Worm (Caenorhabditis elegans) whole organism, L4/young adult: ENCODE measurements around the gene srw-76.

Source experiments
- W03F9.2 ChIP-seq: fragments of 150-350 bp; optimal IDR thresholded peaks from 2 replicates; lab custom pipeline; 2014; ENCODE audit warnings: missing biosample characterization, missing genetic modification characterization
- dao-5 ChIP-seq: sonication (generic microtip); optimal IDR thresholded peaks from 2 replicates; lab custom pipeline; 2016; ENCODE audit warnings: missing genotype, missing genetic modification characterization, moderate library complexity, missing compliant biosample characterization
- him-1 ChIP-seq: sonication (generic microtip); optimal IDR thresholded peaks from 2 replicates; lab custom pipeline; 2016; ENCODE audit warnings: missing genotype, missing genetic modification reagents, missing genetic modification characterization, missing compliant biosample characterization

The srw-76 gene

DNA sequence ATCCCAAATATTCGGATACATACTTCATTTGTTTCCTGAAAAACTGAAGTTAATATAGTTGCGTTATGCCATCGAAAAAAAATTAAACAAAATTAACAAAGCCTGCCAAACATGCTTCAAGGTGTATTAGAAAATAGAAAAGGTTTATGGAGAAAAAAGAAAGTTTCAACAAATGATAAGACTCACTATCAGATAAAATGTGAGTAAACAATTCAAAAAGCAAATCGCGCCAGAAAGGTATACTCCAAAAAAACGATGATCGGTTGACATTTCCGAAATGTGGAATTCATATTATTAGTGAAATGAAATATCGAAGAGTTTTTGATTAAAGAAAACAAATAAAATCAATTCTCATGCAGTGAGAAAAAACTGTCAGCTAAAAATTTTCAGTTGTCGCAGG lies 17.2 kb downstream of the srw-76 start, which contains the start of gene Y70C5A.3:
Y70C5A.3 (minus strand) TSS at position 50 of the 400 bp plus-strand sequence.
- TF ChIP-seq dao-5 (tag; lab: Kevin White, UChicago) (no peak), W03F9.2 (tag; lab: Kevin White, UChicago) (no peak), him-1 (no peak)

- TF ChIP-seq W03F9.2 (tag; lab: Kevin White, UChicago), result no peak
- no peak for TF ChIP-seq dao-5 (tag; lab: Kevin White, UChicago)
- TF ChIP-seq him-1, result no peak
Measured at ce11 chrV:16617462-16617861, 20.6 kb downstream of the srw-76 start, which contains the start of gene Y70C5A.4. TSS of gene Y70C5A.4 (plus strand) at chrV:16617762.

DNA sequence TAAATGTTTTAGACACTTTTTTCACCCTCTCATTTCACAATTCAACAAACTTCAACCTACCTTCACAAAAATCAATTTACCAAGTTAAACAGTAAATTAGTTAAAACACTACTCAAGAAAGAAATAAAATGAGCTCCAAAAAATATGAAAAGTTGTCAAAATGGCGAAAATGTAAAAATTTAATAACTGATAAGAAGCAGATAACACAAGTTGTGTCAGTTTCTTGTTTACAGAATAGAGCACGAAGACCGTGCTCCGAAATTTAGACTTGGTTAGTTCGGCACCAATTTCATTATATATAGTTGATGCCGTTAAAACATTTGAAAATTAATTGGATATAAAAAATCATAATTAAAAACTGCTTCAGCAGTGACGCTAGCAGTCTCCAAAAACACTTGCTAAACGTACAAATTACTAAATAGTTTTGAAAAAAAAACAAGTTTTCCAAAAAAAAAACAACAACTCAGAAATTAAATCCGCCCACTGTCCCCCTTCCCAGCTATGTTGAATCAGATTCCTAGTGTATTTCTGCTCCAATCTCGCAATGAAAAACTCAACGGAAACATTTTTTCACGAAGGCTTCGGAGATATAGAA lies 27.2 kb downstream of the srw-76 start, which contains the start of gene srw-54:
srw-54 (plus strand) TSS at position 545 of the 595 bp plus-strand sequence.
- TF ChIP-seq him-1 (no peak), dao-5 (tag; lab: Kevin White, UChicago) (no peak), W03F9.2 (tag; lab: Kevin White, UChicago) (no peak)

ce11 chrV:16610094-16610493 lies 28.0 kb downstream of the srw-76 start:
- TF ChIP-seq W03F9.2 (tag; lab: Kevin White, UChicago), result no peak
- no peak for TF ChIP-seq him-1
- TF ChIP-seq dao-5 (tag; lab: Kevin White, UChicago), result no peak

ce11 chrV:16608478-16608877 lies 29.6 kb downstream of the srw-76 start:
- TF ChIP-seq W03F9.2 (tag; lab: Kevin White, UChicago) (no peak), him-1 (no peak), dao-5 (tag; lab: Kevin White, UChicago) (no peak)

ce11 chrV:16606313-16606712 lies 31.8 kb downstream of the srw-76 start, which contains the start of gene Y32B12C.1:
TSS of gene Y32B12C.1 (plus strand) at chrV:16606613.
- TF ChIP-seq him-1, result no peak
- no peak for TF ChIP-seq W03F9.2 (tag; lab: Kevin White, UChicago)
- no peak for TF ChIP-seq dao-5 (tag; lab: Kevin White, UChicago)

ce11 chrV:16605463-16605862 lies 32.6 kb downstream of the srw-76 start:
- TF ChIP-seq W03F9.2 (tag; lab: Kevin White, UChicago) (no peak), him-1 (no peak), dao-5 (tag; lab: Kevin White, UChicago) (no peak)

DNA sequence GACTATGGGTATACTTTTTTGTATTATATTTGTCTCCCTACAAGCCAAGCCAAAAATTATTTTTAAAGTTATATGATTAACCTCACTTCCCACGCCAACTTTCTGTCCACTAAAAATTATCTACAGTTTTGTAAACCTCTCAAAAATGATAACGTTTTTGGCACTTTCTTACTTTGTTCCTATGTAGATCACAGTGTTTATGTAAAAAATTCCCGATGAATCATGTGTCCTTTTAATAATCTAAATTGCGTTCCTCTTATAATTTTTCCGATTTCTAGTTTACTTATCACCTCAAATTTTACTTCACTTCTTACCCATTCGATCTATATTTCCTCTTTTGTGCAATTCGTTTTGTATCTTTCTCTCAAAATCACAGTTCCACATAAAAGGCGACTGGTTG lies 33.8 kb downstream of the srw-76 start:
- TF ChIP-seq W03F9.2 (tag; lab: Kevin White, UChicago) (no peak), him-1 (no peak), dao-5 (tag; lab: Kevin White, UChicago) (no peak)

DNA sequence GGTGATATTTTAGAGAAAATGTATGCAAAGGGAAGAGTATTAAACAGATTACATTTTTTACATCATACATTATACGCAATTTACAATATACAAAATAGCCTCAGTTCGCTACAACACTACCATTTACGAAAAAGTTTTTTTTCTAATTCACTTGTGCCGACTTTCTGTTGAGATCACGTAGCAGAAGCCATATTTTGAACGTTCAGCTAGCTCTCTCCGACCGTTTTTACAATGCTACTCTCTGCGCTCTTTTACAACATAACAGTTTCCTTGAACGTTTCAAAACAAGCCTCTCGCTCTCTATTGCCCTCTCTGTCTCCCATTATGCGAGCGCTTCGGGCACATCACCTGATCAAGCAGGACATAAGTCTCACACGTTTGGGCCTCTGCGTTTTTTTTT lies 35.0 kb downstream of the srw-76 start, which contains the start of gene T03E6.8:
T03E6.8 (minus strand) TSS at position 101 of the 400 bp plus-strand sequence.
- TF ChIP-seq dao-5 (tag; lab: Kevin White, UChicago) (no peak), him-1 (no peak), W03F9.2 (tag; lab: Kevin White, UChicago) (no peak)

DNA sequence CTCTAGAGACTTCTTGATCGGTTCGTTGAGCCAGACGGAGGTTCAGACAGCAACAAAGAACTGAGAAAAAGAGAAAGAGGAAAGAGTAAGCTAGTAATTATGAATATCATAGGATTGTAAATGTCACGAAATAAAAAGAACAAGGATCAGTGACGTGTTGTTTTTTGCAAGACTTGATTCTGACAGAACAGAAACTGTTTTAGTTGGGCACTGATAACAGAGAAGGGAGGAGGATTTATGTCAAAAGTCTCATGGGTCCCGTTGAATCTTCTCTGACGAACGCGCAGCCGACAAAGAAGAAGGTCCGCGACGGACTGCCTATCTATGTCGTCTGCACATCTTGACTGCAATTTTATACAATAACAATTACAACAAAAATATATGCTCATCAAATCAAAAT lies 37.5 kb downstream of the srw-76 start, which contains the start of gene T03E6.9:
T03E6.9 (minus strand) TSS at position 101 of the 400 bp plus-strand sequence.
- TF ChIP-seq dao-5 (tag; lab: Kevin White, UChicago) (no peak), W03F9.2 (tag; lab: Kevin White, UChicago) (no peak), him-1 (no peak)

- TF ChIP-seq dao-5 (tag; lab: Kevin White, UChicago) (no peak), him-1 (no peak), W03F9.2 (tag; lab: Kevin White, UChicago) (no peak)
Measured at ce11 chrV:16599835-16600234, 38.3 kb downstream of the srw-76 start.

DNA sequence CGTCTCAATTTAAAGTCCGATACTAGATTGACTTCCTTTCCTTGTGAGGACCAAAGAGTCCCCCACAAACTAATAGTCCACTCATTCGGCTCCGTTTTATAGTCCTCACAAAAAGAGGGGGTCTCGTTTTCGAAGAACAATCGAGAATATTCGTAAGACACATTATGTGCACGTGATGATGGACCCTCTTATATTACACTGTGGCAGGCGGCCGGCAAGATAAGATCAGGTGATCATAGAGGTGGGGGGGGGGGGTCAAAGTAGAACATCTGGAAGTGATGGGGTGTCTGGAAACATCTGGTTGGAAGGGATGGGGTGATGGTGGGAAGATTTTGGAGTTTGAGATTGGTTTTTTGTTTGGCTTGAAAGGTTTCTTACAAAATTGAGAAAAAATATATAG lies 39.7 kb downstream of the srw-76 start:
- no peak for TF ChIP-seq him-1
- TF ChIP-seq dao-5 (tag; lab: Kevin White, UChicago), result no peak
- TF ChIP-seq W03F9.2 (tag; lab: Kevin White, UChicago), result no peak

- no peak for TF ChIP-seq W03F9.2 (tag; lab: Kevin White, UChicago)
- no peak for TF ChIP-seq dao-5 (tag; lab: Kevin White, UChicago)
- TF ChIP-seq him-1, result no peak
Measured at ce11 chrV:16596102-16596501, 42.0 kb downstream of the srw-76 start.

DNA sequence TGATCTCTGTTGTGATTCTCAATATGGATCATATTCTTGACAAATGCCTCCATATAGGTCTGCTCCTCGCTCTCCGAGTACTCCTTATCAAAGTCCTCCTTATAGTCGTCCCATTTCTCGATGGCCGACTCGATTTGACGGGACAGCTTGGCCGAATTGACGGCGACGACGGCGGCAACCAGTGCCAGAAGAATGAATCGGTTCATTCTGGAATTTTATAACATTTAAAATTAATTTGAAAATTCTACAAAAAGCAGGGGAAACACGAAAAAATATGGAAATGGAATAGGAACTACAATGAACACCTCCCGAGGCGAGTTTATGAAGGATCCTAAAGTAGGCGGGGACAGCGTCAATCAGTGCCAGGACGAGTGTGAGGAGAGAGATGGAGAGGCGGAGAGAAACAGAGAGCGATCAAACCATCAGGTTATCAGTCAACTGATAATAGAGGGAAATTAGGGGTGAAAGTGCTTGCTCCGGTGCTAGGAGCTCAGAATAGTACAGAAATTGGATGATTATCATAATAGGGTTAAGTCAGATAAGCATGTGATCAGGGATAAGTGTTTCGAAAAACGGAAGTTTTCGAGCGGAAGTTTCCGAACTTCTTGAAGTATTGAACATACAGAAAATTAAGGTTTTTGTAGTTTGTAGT lies 42.8 kb downstream of the srw-76 start, which contains the start of gene cpl-1:
cpl-1 (minus strand) TSS at position 207 of the 652 bp plus-strand sequence.
- TF ChIP-seq W03F9.2 (tag; lab: Kevin White, UChicago), result no peak
- TF ChIP-seq dao-5 (tag; lab: Kevin White, UChicago), result no peak
